Fruit fly (Drosophila melanogaster) whole organism, adult: ENCODE results near the gene cdm.

ENCODE experiments used
- CG11617 ChIP-seq: fragments of 200-800 bp; sonication (Bioruptor generic); optimal IDR thresholded peaks from 2 replicates; lab custom pipeline; 2017; ENCODE audit warnings: mild to moderate bottlenecking, missing biosample characterization, missing genetic modification reagents, missing genetic modification characterization
- CG1620 ChIP-seq: fragments of 200-800 bp; sonication (Bioruptor generic); optimal IDR thresholded peaks from 2 replicates; lab custom pipeline; 2016; ENCODE audit warnings: missing biosample characterization, missing genetic modification characterization
- CG5204 ChIP-seq: fragments of 200-800 bp; sonication (Bioruptor generic); optimal IDR thresholded peaks from 2 replicates; lab custom pipeline; 2016; ENCODE audit warnings: missing biosample characterization, missing genetic modification characterization
- Clk ChIP-seq: fragments of 200-800 bp; sonication (Bioruptor generic); optimal IDR thresholded peaks from 2 replicates; lab custom pipeline; 2017; ENCODE audit warnings: missing biosample characterization, missing genetic modification characterization
- Hr96 ChIP-seq: fragments of 200-800 bp; sonication (Bioruptor generic); optimal IDR thresholded peaks from 2 replicates; lab custom pipeline; 2016; ENCODE audit warnings: missing biosample characterization, missing genetic modification characterization
- Mnt ChIP-seq: fragments of 200-800 bp; sonication (Bioruptor generic); optimal IDR thresholded peaks from 2 replicates; lab custom pipeline; 2016; ENCODE audit warnings: missing biosample characterization, mild to moderate bottlenecking, missing genetic modification characterization
- cnc ChIP-seq, 2 experiments: fragments of >200 bp; optimal IDR thresholded peaks; 2 replicates each; lab custom pipeline; 2017
- kay ChIP-seq: fragments of 200-800 bp; sonication (Bioruptor generic); peaks from one replicate; lab custom pipeline; 2016; ENCODE audit warnings: missing biosample characterization, missing genetic modification characterization, borderline replicate concordance
- pad ChIP-seq: fragments of 200-800 bp; sonication (Bioruptor generic); optimal IDR thresholded peaks from 3 replicates; lab custom pipeline; 2017; ENCODE audit warnings: missing biosample characterization, missing genetic modification characterization, mild to moderate bottlenecking, moderate library complexity, missing genetic modification reagents
- toe ChIP-seq: fragments of 200-800 bp; sonication (Bioruptor generic); optimal IDR thresholded peaks from 2 replicates; lab custom pipeline; 2016; ENCODE audit warnings: missing biosample characterization, missing genetic modification characterization

DNA sequence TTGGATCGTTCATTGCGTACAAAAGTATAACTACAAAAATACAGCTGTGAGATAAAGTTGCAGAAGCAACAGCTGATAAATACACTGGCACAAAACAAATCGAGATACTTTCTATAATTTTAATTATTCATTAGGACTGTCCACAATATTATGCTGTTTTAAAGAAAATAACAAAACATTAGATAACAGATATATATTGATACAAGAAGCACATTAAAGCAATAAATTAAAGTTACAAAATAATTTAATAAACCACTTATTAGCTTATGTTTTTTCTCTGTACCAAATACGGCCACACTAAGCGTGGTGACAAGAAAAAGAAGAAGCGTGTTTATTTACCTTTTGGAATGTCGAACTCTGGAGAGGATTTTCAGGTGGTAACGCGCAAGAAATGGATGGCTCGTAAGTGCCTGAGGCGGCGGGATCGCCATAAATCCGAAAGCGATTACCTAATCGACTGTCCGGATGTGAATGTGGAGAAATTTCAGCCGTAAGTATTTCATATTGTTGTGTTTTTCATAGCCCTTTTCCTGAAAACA, 37.0 kb upstream of the cdm start, which contains the start of the genes CG7988 and CG7183:
- TF ChIP-seq pad (GFP tag; lab: Kevin White, UChicago) (peak; percentile 82), CG1620 (GFP tag; lab: Kevin White, UChicago) (peak; percentile 95), CG5204 (GFP tag; lab: Kevin White, UChicago) (no peak), kay (GFP tag; lab: Kevin White, UChicago) (no peak), CG11617 (GFP tag; lab: Kevin White, UChicago) (peak; percentile 97), cnc (optimal IDR thresholded peaks at IDR 0.05; lab: Kevin White, UChicago) (no peak), Mnt (GFP tag; lab: Kevin White, UChicago) (peak; percentile 88), Clk (peak; percentile 85), toe (GFP tag; lab: Kevin White, UChicago) (peak; percentile 96), Hr96 (GFP tag; lab: Kevin White, UChicago) (peak; percentile 94)
